Worm (Caenorhabditis elegans) whole organism, L1 larva: Measurements from ENCODE around the gene B0393.4.
"Not testable (repeated sequence)": the region's sequence is repeated elsewhere in the genome, so short reads cannot be mapped to it uniquely, and the experiment has no call there.

Source experiments
- C16A3.4 ChIP-seq: fragments of 150-350 bp; optimal IDR thresholded peaks from 2 replicates; lab custom pipeline; 2014; ENCODE audit warnings: missing biosample characterization, missing genetic modification characterization
- C34B4.2 ChIP-seq: sonication (generic microtip); optimal IDR thresholded peaks from 2 replicates; lab custom pipeline; 2017; ENCODE audit warnings: mild to moderate bottlenecking, missing genetic modification characterization, missing compliant biosample characterization
- F16B12.6 ChIP-seq: fragments of 150-350 bp; optimal IDR thresholded peaks from 2 replicates; lab custom pipeline; 2014; ENCODE audit warnings: missing biosample characterization, missing genetic modification characterization
- aha-1 ChIP-seq: fragments of 150-350 bp; optimal IDR thresholded peaks from 2 replicates; lab custom pipeline; 2014; ENCODE audit warnings: missing biosample characterization, missing genetic modification characterization
- blmp-1 ChIP-seq: fragments of 150-350 bp; optimal IDR thresholded peaks from 2 replicates; lab custom pipeline; 2014; ENCODE audit warnings: missing biosample characterization, missing genetic modification characterization
- ceh-63 ChIP-seq: fragments of 200-800 bp; sonication (Bioruptor generic); optimal IDR thresholded peaks from 2 replicates; lab custom pipeline; 2018; ENCODE audit warnings: mild to moderate bottlenecking, missing genetic modification characterization, missing compliant biosample characterization
- ceh-8 ChIP-seq: fragments of 200-800 bp; sonication (Bioruptor generic); optimal IDR thresholded peaks from 2 replicates; lab custom pipeline; 2018; ENCODE audit warnings: mild to moderate bottlenecking, missing genetic modification characterization, moderate library complexity, missing compliant biosample characterization
- ceh-82 ChIP-seq, 3 experiments: fragments of 150-350 bp in 1 of 3; sonication (generic microtip) in 2 of 3; optimal IDR thresholded peaks; 2 replicates each; lab custom pipeline; 2014 to 2017; ENCODE audit warnings: missing biosample characterization in 3 of 3, missing genetic modification characterization in 3 of 3
- ceh-90 ChIP-seq: sonication (generic microtip); optimal IDR thresholded peaks from 2 replicates; lab custom pipeline; 2016; ENCODE audit warnings: missing genetic modification characterization, missing compliant biosample characterization
- dpl-1 ChIP-seq, 3 experiments: fragments of 150-350 bp in 2 of 3; sonication (generic microtip) in 1 of 3; optimal IDR thresholded peaks; 2 replicates each; lab custom pipeline; 2014 to 2017; ENCODE audit warnings: missing biosample characterization in 3 of 3, missing genetic modification characterization in 3 of 3, missing genetic modification reagents in 3 of 3
- efl-1 ChIP-seq, 4 experiments: fragments of 150-350 bp; optimal IDR thresholded peaks in 3 of 4; peaks in 1 of 4; 1 replicate in 1 of 4; 2 replicates in 3 of 4; lab custom pipeline; 2014; ENCODE audit warnings: missing biosample characterization in 2 of 4, missing genetic modification characterization in 2 of 4, missing genetic modification reagents in 2 of 4
- efl-3 ChIP-seq: fragments of 200-800 bp; sonication (Bioruptor generic); optimal IDR thresholded peaks from 2 replicates; lab custom pipeline; 2018; ENCODE audit warnings: mild to moderate bottlenecking, missing genetic modification characterization, missing compliant biosample characterization
- egl-13 ChIP-seq: sonication (generic microtip); optimal IDR thresholded peaks from 2 replicates; lab custom pipeline; 2016; ENCODE audit warnings: missing genotype, missing genetic modification reagents, missing genetic modification characterization, missing compliant biosample characterization
- egl-27 ChIP-seq, 2 experiments: fragments of 150-350 bp in 1 of 2; sonication (generic microtip); optimal IDR thresholded peaks; 3 replicates each; lab custom pipeline; 2017 to 2018; ENCODE audit warnings: missing biosample characterization in 2 of 2, missing genetic modification characterization in 2 of 2, missing genetic modification reagents in 2 of 2
- elt-3 ChIP-seq, 6 experiments: fragments of 150-350 bp in 1 of 6; sonication (generic microtip); optimal IDR thresholded peaks; 2 replicates each; lab custom pipeline; 2017 to 2018; ENCODE audit warnings: missing biosample characterization in 6 of 6, missing genetic modification characterization in 6 of 6, inconsistent platforms in 1 of 6
- fkh-10 ChIP-seq: sonication (generic microtip); optimal IDR thresholded peaks from 2 replicates; lab custom pipeline; 2017; ENCODE audit warnings: missing biosample characterization, missing genetic modification reagents, missing genetic modification characterization
- fkh-4 ChIP-seq: sonication (generic microtip); optimal IDR thresholded peaks from 2 replicates; lab custom pipeline; 2016; ENCODE audit warnings: missing compliant biosample characterization, missing genetic modification characterization, borderline replicate concordance
- fos-1 ChIP-seq: fragments of 150-350 bp; optimal IDR thresholded peaks from 2 replicates; lab custom pipeline; 2014; ENCODE audit warnings: missing biosample characterization, missing genetic modification characterization
- irx-1 ChIP-seq: sonication (generic microtip); optimal IDR thresholded peaks from 2 replicates; lab custom pipeline; 2016; ENCODE audit warnings: missing genetic modification characterization, missing compliant biosample characterization
- lin-13 ChIP-seq: fragments of 150-350 bp; optimal IDR thresholded peaks from 2 replicates; lab custom pipeline; 2014; ENCODE audit warnings: missing biosample characterization, missing genetic modification reagents, missing genetic modification characterization
- lin-14 ChIP-seq: fragments of 200-800 bp; sonication (Bioruptor generic); optimal IDR thresholded peaks from 2 replicates; lab custom pipeline; 2018; ENCODE audit warnings: mild to moderate bottlenecking, missing genetic modification characterization, moderate library complexity, missing compliant biosample characterization
- lin-35 ChIP-seq, 2 experiments: fragments of 150-350 bp; optimal IDR thresholded peaks; 2 replicates each; lab custom pipeline; 2014; ENCODE audit warnings: missing biosample characterization in 2 of 2, missing genetic modification characterization in 2 of 2, missing genetic modification reagents in 2 of 2
- lsy-2 ChIP-seq, 2 experiments: fragments of 150-350 bp; optimal IDR thresholded peaks; 2 replicates each; lab custom pipeline; 2014; ENCODE audit warnings: missing biosample characterization in 2 of 2, missing genetic modification characterization in 2 of 2
- mdl-1 ChIP-seq, 2 experiments: fragments of 150-350 bp; optimal IDR thresholded peaks; 2 replicates each; lab custom pipeline; 2014 to 2017; ENCODE audit warnings: missing biosample characterization in 2 of 2, missing genetic modification characterization in 2 of 2, inconsistent platforms in 1 of 2
- mef-2 ChIP-seq: fragments of 150-350 bp; optimal IDR thresholded peaks from 2 replicates; lab custom pipeline; 2014; ENCODE audit warnings: missing biosample characterization, missing genetic modification characterization
- nhr-11 ChIP-seq: fragments of 150-350 bp; optimal IDR thresholded peaks from 2 replicates; lab custom pipeline; 2014; ENCODE audit warnings: missing biosample characterization, missing genetic modification characterization
- nhr-12 ChIP-seq: sonication (generic microtip); optimal IDR thresholded peaks from 2 replicates; lab custom pipeline; 2017; ENCODE audit warnings: missing biosample characterization, missing genetic modification characterization
- nhr-20 ChIP-seq: sonication (generic microtip); optimal IDR thresholded peaks from 2 replicates; lab custom pipeline; 2016; ENCODE audit warnings: mild to moderate bottlenecking, missing genetic modification characterization, missing compliant biosample characterization
- nhr-237 ChIP-seq: fragments of 150-350 bp; optimal IDR thresholded peaks from 2 replicates; lab custom pipeline; 2014; ENCODE audit warnings: missing biosample characterization, missing genetic modification characterization
- nhr-28 ChIP-seq: fragments of 150-350 bp; optimal IDR thresholded peaks from 2 replicates; lab custom pipeline; 2014; ENCODE audit warnings: missing biosample characterization, missing genetic modification characterization
- nhr-47 ChIP-seq: sonication (generic microtip); optimal IDR thresholded peaks from 2 replicates; lab custom pipeline; 2016; ENCODE audit warnings: mild to moderate bottlenecking, missing genetic modification characterization, moderate library complexity, missing compliant biosample characterization
- nhr-71 ChIP-seq: sonication (generic microtip); optimal IDR thresholded peaks from 2 replicates; lab custom pipeline; 2016; ENCODE audit warnings: mild to moderate bottlenecking, missing genetic modification characterization, moderate library complexity, missing compliant biosample characterization
- pag-3 ChIP-seq: sonication (generic microtip); optimal IDR thresholded peaks from 2 replicates; lab custom pipeline; 2017; ENCODE audit warnings: missing genetic modification characterization, mild to moderate bottlenecking, missing compliant biosample characterization, antibody characterized with exemption, borderline replicate concordance; ENCODE audit not compliant: insufficient read depth
- pax-3 ChIP-seq: fragments of 200-800 bp; sonication (Bioruptor generic); optimal IDR thresholded peaks from 2 replicates; lab custom pipeline; 2018; ENCODE audit warnings: mild to moderate bottlenecking, missing genetic modification characterization, moderate library complexity, missing compliant biosample characterization
- rnt-1 ChIP-seq: sonication (generic microtip); optimal IDR thresholded peaks from 2 replicates; lab custom pipeline; 2016; ENCODE audit warnings: mild to moderate bottlenecking, missing genetic modification characterization, moderate library complexity, missing compliant biosample characterization
- skn-1 ChIP-seq: fragments of 150-350 bp; optimal IDR thresholded peaks from 2 replicates; lab custom pipeline; 2014; ENCODE audit warnings: missing biosample characterization, missing genetic modification characterization
- snpc-4 ChIP-seq: fragments of 150-350 bp; optimal IDR thresholded peaks from 2 replicates; lab custom pipeline; 2014; ENCODE audit warnings: missing biosample characterization, missing genetic modification characterization
- snu-23 ChIP-seq: sonication (generic microtip); optimal IDR thresholded peaks from 2 replicates; lab custom pipeline; 2016; ENCODE audit warnings: missing genetic modification characterization, missing compliant biosample characterization
- tlp-1 ChIP-seq: fragments of 150-350 bp; optimal IDR thresholded peaks from 2 replicates; lab custom pipeline; 2014; ENCODE audit warnings: missing biosample characterization, missing genetic modification characterization
- unc-130 ChIP-seq: fragments of 150-350 bp; optimal IDR thresholded peaks from 2 replicates; lab custom pipeline; 2017; ENCODE audit warnings: missing biosample characterization, missing genetic modification characterization, inconsistent platforms
- unc-62 ChIP-seq: fragments of 150-350 bp; optimal IDR thresholded peaks from 2 replicates; lab custom pipeline; 2014; ENCODE audit warnings: missing biosample characterization, missing genetic modification reagents, missing genetic modification characterization
- unc-98 ChIP-seq: fragments of 200-800 bp; sonication (Bioruptor generic); IDR thresholded peaks from 2 replicates; pipeline ENCODE4 v1.3.6; 2022; ENCODE audit warnings: missing genetic modification characterization, missing compliant biosample characterization
- xbp-1 ChIP-seq: sonication (generic microtip); optimal IDR thresholded peaks from 2 replicates; lab custom pipeline; 2016; ENCODE audit warnings: missing genetic modification characterization, missing compliant biosample characterization
- ztf-4 ChIP-seq: fragments of 150-350 bp; optimal IDR thresholded peaks from 2 replicates; lab custom pipeline; 2014; ENCODE audit warnings: missing biosample characterization, missing genetic modification characterization

Gene B0393.4

DNA sequence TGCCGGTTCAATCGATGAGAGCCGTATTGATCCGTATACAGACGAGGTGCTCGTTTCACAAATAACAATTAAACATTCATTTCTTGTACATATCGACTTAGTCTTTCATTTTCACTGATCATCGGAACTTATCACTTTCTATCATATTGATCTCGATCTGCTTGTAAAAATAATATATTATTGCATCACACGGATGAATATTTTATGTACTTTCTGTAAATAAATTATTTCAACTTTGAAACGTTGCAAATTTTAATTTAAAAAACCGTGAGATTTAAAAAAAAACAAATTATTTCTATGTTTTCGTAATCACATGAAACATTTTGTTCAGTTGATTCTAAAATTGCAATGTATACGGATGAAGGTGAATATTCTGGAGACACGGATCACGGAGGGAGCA lies 20.8 kb downstream of the B0393.4 start, which contains the start of gene twk-6:
Gene twk-6, plus strand, starts transcription at position 301 of the 400 bp plus-strand sequence.
- not testable (repeated sequence) for TF ChIP-seq unc-62 (GFP tag; lab: Kevin White, UChicago); ceh-63 (GFP tag; lab: Kevin White, UChicago); efl-1 (optimal IDR thresholded peaks at IDR 0.05; lab: Kevin White, UChicago); efl-1 (GFP tag; optimal IDR thresholded peaks at IDR 0.05 in 1 of 2; lab: Kevin White, UChicago)
- TF ChIP-seq, all 84 proteins: peak for 0; not testable (repeated sequence) for 84

DNA sequence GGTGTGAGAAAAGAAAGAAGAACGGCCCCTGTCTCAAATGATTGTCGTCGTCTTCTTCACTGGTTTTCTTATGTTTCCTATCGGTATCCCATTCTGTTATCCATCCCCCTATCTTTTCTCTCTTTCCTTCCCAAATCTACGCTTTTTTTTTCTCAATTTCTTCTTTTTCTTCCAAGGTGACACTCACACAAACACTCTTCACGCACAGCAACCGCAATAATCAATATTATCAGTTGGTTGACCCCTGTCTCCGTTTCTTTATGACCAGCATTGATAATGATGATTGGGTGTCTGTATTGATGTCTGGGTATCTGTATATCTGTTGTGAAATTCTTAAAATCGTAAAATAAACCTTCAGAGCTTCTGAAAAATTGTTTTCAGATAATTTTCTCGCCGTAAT lies 22.6 kb downstream of the B0393.4 start:
- TF ChIP-seq lsy-2 (tag; optimal IDR thresholded peaks at IDR 0.05; lab: Kevin White, UChicago) = peak in 1 of 2 experiments; percentile 31
- TF ChIP-seq snpc-4 (tag; lab: Kevin White, UChicago) = no peak
- no peak for TF ChIP-seq skn-1 (tag; lab: Kevin White, UChicago)
- no peak for TF ChIP-seq aha-1 (tag; lab: Kevin White, UChicago)
- no peak for TF ChIP-seq ceh-82 (tag; optimal IDR thresholded peaks at IDR 0.05; lab: Kevin White, UChicago)
- no peak for TF ChIP-seq irx-1
- TF ChIP-seq lin-35 (GFP tag; optimal IDR thresholded peaks at IDR 0.05; lab: Kevin White, UChicago) = peak in 1 of 2 experiments; percentile 28
- TF ChIP-seq fos-1 = no peak
- TF ChIP-seq fkh-10 (GFP tag; lab: Kevin White, UChicago) = no peak
- TF ChIP-seq dpl-1 (GFP tag; optimal IDR thresholded peaks at IDR 0.05; lab: Kevin White, UChicago) = peak in 1 of 3 experiments; percentile 7
- no peak for TF ChIP-seq nhr-20 (tag; lab: Kevin White, UChicago)
- TF ChIP-seq fkh-4 = no peak
- TF ChIP-seq rnt-1 (tag; lab: Kevin White, UChicago) = peak; percentile 23
- no peak for TF ChIP-seq nhr-237 (tag; lab: Kevin White, UChicago)
- TF ChIP-seq C34B4.2 = no peak
- no peak for TF ChIP-seq efl-3
- no peak for TF ChIP-seq unc-98
- no peak for TF ChIP-seq F16B12.6 (tag; lab: Kevin White, UChicago)
- no peak for TF ChIP-seq ceh-90
- TF ChIP-seq ztf-4 (tag; lab: Kevin White, UChicago) = no peak
- TF ChIP-seq nhr-11 (tag; lab: Kevin White, UChicago) = no peak
- TF ChIP-seq xbp-1 (tag; lab: Kevin White, UChicago) = no peak
- no peak for TF ChIP-seq pag-3
- TF ChIP-seq blmp-1 (tag; lab: Kevin White, UChicago) = peak; percentile 67
- TF ChIP-seq elt-3 (tag; optimal IDR thresholded peaks at IDR 0.05; lab: Kevin White, UChicago) = peak in 3 of 6 experiments; percentile 12 to 82 (median 23)
- no peak for TF ChIP-seq unc-130 (tag; lab: Kevin White, UChicago)
- TF ChIP-seq ceh-8 = no peak
- TF ChIP-seq nhr-47 = no peak
- peak; percentile 1 for TF ChIP-seq C16A3.4 (tag; lab: Kevin White, UChicago)
- TF ChIP-seq lin-13 (GFP tag; lab: Kevin White, UChicago) = no peak
- TF ChIP-seq snu-23 (GFP tag; lab: Kevin White, UChicago) = peak; percentile 42
- no peak for TF ChIP-seq tlp-1 (tag; lab: Kevin White, UChicago)
- no peak for TF ChIP-seq nhr-28 (tag; lab: Kevin White, UChicago)
- TF ChIP-seq unc-62 (GFP tag; lab: Kevin White, UChicago) = no peak
- peak in 1 of 2 experiments; percentile 4 for TF ChIP-seq mdl-1 (tag; optimal IDR thresholded peaks at IDR 0.05; lab: Kevin White, UChicago)
- no peak for TF ChIP-seq egl-27 (tag; optimal IDR thresholded peaks at IDR 0.05; lab: Kevin White, UChicago)
- TF ChIP-seq nhr-71 (tag; lab: Kevin White, UChicago) = peak; percentile 3
- TF ChIP-seq lin-14 (GFP tag; lab: Kevin White, UChicago) = peak; percentile 69
- no peak for TF ChIP-seq nhr-12 (tag; lab: Kevin White, UChicago)
- TF ChIP-seq mef-2 (tag; lab: Kevin White, UChicago) = no peak
- no peak for TF ChIP-seq pax-3 (tag; lab: Kevin White, UChicago)
- no peak for TF ChIP-seq egl-13 (tag; lab: Kevin White, UChicago)
- TF ChIP-seq efl-1 (optimal IDR thresholded peaks at IDR 0.05; lab: Kevin White, UChicago) = no peak
- peak in 1 of 2 experiments; percentile 87 for TF ChIP-seq efl-1 (GFP tag; optimal IDR thresholded peaks at IDR 0.05 in 1 of 2; lab: Kevin White, UChicago)
